Worm (Caenorhabditis elegans) whole organism, L1 larva: ENCODE data around the gene fbxa-2.
A peak's percentile ranks its signal among the peaks of the same experiment; 100 is the strongest.

Experiments
- C16A3.4 ChIP-seq: fragments of 150-350 bp; optimal IDR thresholded peaks from 2 replicates; lab custom pipeline; 2014; ENCODE audit warnings: missing biosample characterization, missing genetic modification characterization
- Y116A8C.19 ChIP-seq: sonication (generic microtip); optimal IDR thresholded peaks from 2 replicates; lab custom pipeline; 2016; ENCODE audit warnings: missing compliant biosample characterization, missing genetic modification characterization, borderline replicate concordance
- ama-1 ChIP-seq: fragments of 150-350 bp; optimal IDR thresholded peaks from 2 replicates; lab custom pipeline; 2014
- blmp-1 ChIP-seq: fragments of 150-350 bp; optimal IDR thresholded peaks from 2 replicates; lab custom pipeline; 2014; ENCODE audit warnings: missing biosample characterization, missing genetic modification characterization
- ceh-8 ChIP-seq: fragments of 200-800 bp; sonication (Bioruptor generic); optimal IDR thresholded peaks from 2 replicates; lab custom pipeline; 2018; ENCODE audit warnings: mild to moderate bottlenecking, missing genetic modification characterization, moderate library complexity, missing compliant biosample characterization
- ceh-88 ChIP-seq: fragments of 200-800 bp; sonication (Bioruptor generic); IDR thresholded peaks from 2 replicates; pipeline ENCODE4 v1.3.6; 2022; ENCODE audit warnings: missing genetic modification characterization, missing compliant biosample characterization
- ceh-90 ChIP-seq: sonication (generic microtip); optimal IDR thresholded peaks from 2 replicates; lab custom pipeline; 2016; ENCODE audit warnings: missing genetic modification characterization, missing compliant biosample characterization
- dpl-1 ChIP-seq, 3 experiments: fragments of 150-350 bp in 2 of 3; sonication (generic microtip) in 1 of 3; optimal IDR thresholded peaks; 2 replicates each; lab custom pipeline; 2014 to 2017; ENCODE audit warnings: missing biosample characterization in 3 of 3, missing genetic modification characterization in 3 of 3, missing genetic modification reagents in 3 of 3
- dsc-1 ChIP-seq: sonication (generic microtip); optimal IDR thresholded peaks from 2 replicates; lab custom pipeline; 2016; ENCODE audit warnings: mild to moderate bottlenecking, missing genetic modification characterization, missing compliant biosample characterization
- efl-1 ChIP-seq, 4 experiments: fragments of 150-350 bp; optimal IDR thresholded peaks in 3 of 4; peaks in 1 of 4; 1 replicate in 1 of 4; 2 replicates in 3 of 4; lab custom pipeline; 2014; ENCODE audit warnings: missing biosample characterization in 2 of 4, missing genetic modification characterization in 2 of 4, missing genetic modification reagents in 2 of 4
- egl-27 ChIP-seq, 2 experiments: fragments of 150-350 bp in 1 of 2; sonication (generic microtip); optimal IDR thresholded peaks; 3 replicates each; lab custom pipeline; 2017 to 2018; ENCODE audit warnings: missing biosample characterization in 2 of 2, missing genetic modification characterization in 2 of 2, missing genetic modification reagents in 2 of 2
- elt-2 ChIP-seq: sonication (generic microtip); optimal IDR thresholded peaks from 2 replicates; lab custom pipeline; 2016; ENCODE audit warnings: missing genetic modification characterization, mild to moderate bottlenecking, inconsistent platforms, missing compliant biosample characterization, missing genetic modification reagents
- elt-3 ChIP-seq, 6 experiments: fragments of 150-350 bp in 1 of 6; sonication (generic microtip); optimal IDR thresholded peaks; 2 replicates each; lab custom pipeline; 2017 to 2018; ENCODE audit warnings: missing biosample characterization in 6 of 6, missing genetic modification characterization in 6 of 6, inconsistent platforms in 1 of 6
- fkh-4 ChIP-seq: sonication (generic microtip); optimal IDR thresholded peaks from 2 replicates; lab custom pipeline; 2016; ENCODE audit warnings: missing compliant biosample characterization, missing genetic modification characterization, borderline replicate concordance
- fos-1 ChIP-seq: fragments of 150-350 bp; optimal IDR thresholded peaks from 2 replicates; lab custom pipeline; 2014; ENCODE audit warnings: missing biosample characterization, missing genetic modification characterization
- irx-1 ChIP-seq: sonication (generic microtip); optimal IDR thresholded peaks from 2 replicates; lab custom pipeline; 2016; ENCODE audit warnings: missing genetic modification characterization, missing compliant biosample characterization
- lin-13 ChIP-seq: fragments of 150-350 bp; optimal IDR thresholded peaks from 2 replicates; lab custom pipeline; 2014; ENCODE audit warnings: missing biosample characterization, missing genetic modification reagents, missing genetic modification characterization
- lin-35 ChIP-seq, 2 experiments: fragments of 150-350 bp; optimal IDR thresholded peaks; 2 replicates each; lab custom pipeline; 2014; ENCODE audit warnings: missing biosample characterization in 2 of 2, missing genetic modification characterization in 2 of 2, missing genetic modification reagents in 2 of 2
- lin-39 ChIP-seq: fragments of 150-350 bp; optimal IDR thresholded peaks from 2 replicates; lab custom pipeline; 2014; ENCODE audit warnings: missing biosample characterization, missing genetic modification reagents, missing genetic modification characterization
- mef-2 ChIP-seq: fragments of 150-350 bp; optimal IDR thresholded peaks from 2 replicates; lab custom pipeline; 2014; ENCODE audit warnings: missing biosample characterization, missing genetic modification characterization
- nhr-19 ChIP-seq: fragments of 200-800 bp; sonication (Bioruptor generic); conservative IDR thresholded peaks from 2 replicates; pipeline ENCODE4 v1.3.6; 2022; ENCODE audit warnings: missing genetic modification characterization, missing compliant biosample characterization
- nhr-71 ChIP-seq: sonication (generic microtip); optimal IDR thresholded peaks from 2 replicates; lab custom pipeline; 2016; ENCODE audit warnings: mild to moderate bottlenecking, missing genetic modification characterization, moderate library complexity, missing compliant biosample characterization
- nhr-85 ChIP-seq: sonication (generic microtip); peaks from one replicate; lab custom pipeline; 2016; ENCODE audit warnings: missing genetic modification characterization, inconsistent platforms, missing compliant biosample characterization
- snpc-4 ChIP-seq: fragments of 150-350 bp; optimal IDR thresholded peaks from 2 replicates; lab custom pipeline; 2014; ENCODE audit warnings: missing biosample characterization, missing genetic modification characterization
- snu-23 ChIP-seq: sonication (generic microtip); optimal IDR thresholded peaks from 2 replicates; lab custom pipeline; 2016; ENCODE audit warnings: missing genetic modification characterization, missing compliant biosample characterization
- sox-4 ChIP-seq: sonication (generic microtip); optimal IDR thresholded peaks from 2 replicates; lab custom pipeline; 2016; ENCODE audit warnings: missing genetic modification characterization, missing compliant biosample characterization
- sup-37 ChIP-seq: fragments of 200-800 bp; sonication (Bioruptor generic); optimal IDR thresholded peaks from 2 replicates; lab custom pipeline; 2018; ENCODE audit warnings: mild to moderate bottlenecking, missing genetic modification characterization, missing compliant biosample characterization
- swsn-7 ChIP-seq: sonication (generic microtip); optimal IDR thresholded peaks from 2 replicates; lab custom pipeline; 2016; ENCODE audit warnings: missing genetic modification characterization, missing compliant biosample characterization
- tbx-2 ChIP-seq: sonication (generic microtip); optimal IDR thresholded peaks from 2 replicates; lab custom pipeline; 2016; ENCODE audit warnings: missing genetic modification characterization, missing compliant biosample characterization
- unc-130 ChIP-seq: fragments of 150-350 bp; optimal IDR thresholded peaks from 2 replicates; lab custom pipeline; 2017; ENCODE audit warnings: missing biosample characterization, missing genetic modification characterization, inconsistent platforms
- unc-30 ChIP-seq: sonication (generic microtip); optimal IDR thresholded peaks from 2 replicates; lab custom pipeline; 2017; ENCODE audit warnings: missing biosample characterization, missing genetic modification characterization
- unc-86 ChIP-seq: sonication (generic microtip); optimal IDR thresholded peaks from 2 replicates; lab custom pipeline; 2016; ENCODE audit warnings: missing genetic modification characterization, missing compliant biosample characterization
- unc-98 ChIP-seq: fragments of 200-800 bp; sonication (Bioruptor generic); IDR thresholded peaks from 2 replicates; pipeline ENCODE4 v1.3.6; 2022; ENCODE audit warnings: missing genetic modification characterization, missing compliant biosample characterization
- vab-15 ChIP-seq: sonication (generic microtip); optimal IDR thresholded peaks from 2 replicates; lab custom pipeline; 2017; ENCODE audit warnings: missing genotype, mild to moderate bottlenecking, missing genetic modification characterization, missing compliant biosample characterization
- ztf-11 ChIP-seq, 2 experiments: sonication (generic microtip); optimal IDR thresholded peaks; 2 replicates each; lab custom pipeline; 2016 to 2017; ENCODE audit warnings: missing genetic modification characterization in 2 of 2, missing biosample characterization in 1 of 2, missing compliant biosample characterization in 1 of 2

fbxa-2 gene

ce11 chrV:16226581-16226980 lies 42.9 kb downstream of the fbxa-2 start, which contains the start of gene F11A5.13:
Gene F11A5.13 (minus strand): TSS chrV:16226681.
- no peak for TF ChIP-seq sup-37
- no peak for TF ChIP-seq nhr-71
- no peak for TF ChIP-seq unc-30 (tag; lab: Kevin White, UChicago)
- no peak for TF ChIP-seq fkh-4
- no peak for TF ChIP-seq ceh-88 (GFP tag; lab: Robert Waterston, UW)
- no peak for TF ChIP-seq blmp-1 (tag; lab: Kevin White, UChicago)
- no peak for TF ChIP-seq unc-130
- TF ChIP-seq unc-98 (GFP tag; lab: Robert Waterston, UW) = no peak
- no peak for TF ChIP-seq lin-13 (GFP tag; lab: Kevin White, UChicago)
- TF ChIP-seq ceh-8 = no peak
- no peak for TF ChIP-seq elt-3 (tag; optimal IDR thresholded peaks at IDR 0.05; lab: Kevin White, UChicago)
- TF ChIP-seq lin-39 (tag; lab: Kevin White, UChicago) = no peak

- TF ChIP-seq snpc-4 (peak; percentile 69), swsn-7 (no peak)
These were observed 43.8 kb downstream of the fbxa-2 start for ce11 chrV:16225524-16226116.

ce11 chrV:16224027-16224426 lies 45.4 kb downstream of the fbxa-2 start, which contains the start of gene stdh-2:
Gene stdh-2 (plus strand): TSS chrV:16224327.
- TF ChIP-seq vab-15 (tag; lab: Kevin White, UChicago) = no peak
- TF ChIP-seq C16A3.4 (tag; lab: Kevin White, UChicago) = no peak
- no peak for TF ChIP-seq nhr-85 (tag; lab: Kevin White, UChicago)
- TF ChIP-seq mef-2 (tag; lab: Kevin White, UChicago) = no peak
- TF ChIP-seq snu-23 (GFP tag; lab: Kevin White, UChicago) = no peak
- TF ChIP-seq unc-98 (GFP tag; lab: Robert Waterston, UW) = no peak
- TF ChIP-seq ztf-11 (tag; optimal IDR thresholded peaks at IDR 0.05; lab: Kevin White, UChicago) = no peak
- TF ChIP-seq unc-86 (tag; lab: Kevin White, UChicago) = no peak
- no peak for TF ChIP-seq nhr-71
- TF ChIP-seq irx-1 (tag; lab: Kevin White, UChicago) = no peak
- no peak for TF ChIP-seq unc-130
- TF ChIP-seq ceh-90 (tag; lab: Kevin White, UChicago) = no peak
- no peak for TF ChIP-seq sox-4 (tag; lab: Kevin White, UChicago)
- no peak for TF ChIP-seq snpc-4
- no peak for TF ChIP-seq nhr-19
- no peak for TF ChIP-seq tbx-2

- TF ChIP-seq ama-1 (no peak), dsc-1 (no peak), irx-1 (tag; lab: Kevin White, UChicago) (no peak), ztf-11 (tag; optimal IDR thresholded peaks at IDR 0.05; lab: Kevin White, UChicago) (no peak), snu-23 (GFP tag; lab: Kevin White, UChicago) (no peak), dpl-1 (GFP tag; optimal IDR thresholded peaks at IDR 0.05; lab: Kevin White, UChicago) (no peak), ceh-8 (no peak), Y116A8C.19 (tag; lab: Kevin White, UChicago) (no peak), unc-30 (tag; lab: Kevin White, UChicago) (no peak)
These were observed 49.4 kb downstream of the fbxa-2 start for ce11 chrV:16220020-16220419.

- peak in 1 of 6 experiments; percentile 87 for TF ChIP-seq elt-3 (tag; optimal IDR thresholded peaks at IDR 0.05; lab: Kevin White, UChicago)
- no peak for TF ChIP-seq fos-1
- TF ChIP-seq egl-27 (tag; optimal IDR thresholded peaks at IDR 0.05; lab: Kevin White, UChicago) = no peak
- TF ChIP-seq blmp-1 (tag; lab: Kevin White, UChicago) = peak; percentile 30
- TF ChIP-seq elt-2 (tag; lab: Kevin White, UChicago) = peak; percentile 15
- no peak for TF ChIP-seq efl-1 (optimal IDR thresholded peaks at IDR 0.05; lab: Kevin White, UChicago)
- TF ChIP-seq efl-1 (GFP tag; optimal IDR thresholded peaks at IDR 0.05 in 1 of 2; lab: Kevin White, UChicago) = no peak
- peak in 1 of 2 experiments; percentile 9 for TF ChIP-seq lin-35 (GFP tag; optimal IDR thresholded peaks at IDR 0.05; lab: Kevin White, UChicago)
These were observed 50.3 kb downstream of the fbxa-2 start, which contains the start of gene glc-1 for ce11 chrV:16218972-16219757. Gene glc-1 (plus strand): TSS chrV:16219634.
